Fruit fly (Drosophila melanogaster) whole organism, prepupa: ENCODE results near the gene Fbp1.
A peak's percentile ranks its signal among the peaks of the same experiment; 100 is the strongest.

Experiments
- CG34406 ChIP-seq: fragments of 200-800 bp; sonication (Bioruptor generic); optimal IDR thresholded peaks from 3 replicates; lab custom pipeline; 2016; ENCODE audit warnings: missing biosample characterization, missing genetic modification characterization
- CG6854 ChIP-seq: fragments of 200-800 bp; sonication (Bioruptor generic); optimal IDR thresholded peaks from 2 replicates; lab custom pipeline; 2017; ENCODE audit warnings: missing biosample characterization, mild to moderate bottlenecking, missing genetic modification characterization
- Gug ChIP-seq: fragments of 200-800 bp; sonication (Bioruptor generic); IDR thresholded peaks from 2 replicates; pipeline ENCODE4 v1.3.6; 2022; ENCODE audit warnings: missing biosample characterization, missing genetic modification characterization
- OdsH ChIP-seq: fragments of 200-800 bp; sonication (Bioruptor generic); optimal IDR thresholded peaks from 3 replicates; lab custom pipeline; 2016; ENCODE audit warnings: missing biosample characterization, missing genetic modification characterization
- Smox ChIP-seq: fragments of 200-800 bp; sonication (Bioruptor generic); optimal IDR thresholded peaks from 3 replicates; lab custom pipeline; 2016; ENCODE audit warnings: missing biosample characterization, missing genetic modification characterization
- dsx ChIP-seq: fragments of 200-800 bp; optimal IDR thresholded peaks from 3 replicates; lab custom pipeline; 2019; ENCODE audit warnings: missing biosample characterization, mild to moderate bottlenecking, missing genetic modification characterization, moderate library complexity; ENCODE audit not compliant: poor library complexity, severe bottlenecking
- svp ChIP-seq: fragments of 200-800 bp; sonication (Bioruptor generic); peaks from one replicate; lab custom pipeline; 2016; ENCODE audit warnings: missing biosample characterization, missing genetic modification characterization

- TF ChIP-seq CG34406 (GFP tag; lab: Kevin White, UChicago) (no peak), Smox (GFP tag; lab: Kevin White, UChicago) (no peak), dsx (GFP tag; lab: Kevin White, UChicago) (no peak), OdsH (GFP tag; lab: Kevin White, UChicago) (no peak), svp (GFP tag; lab: Kevin White, UChicago) (peak; percentile 58), CG6854 (no peak), Gug (no peak)
These were observed 3.7 kb upstream of the Fbp1 start for dm6 chr3L:14101421-14102130.
